Worm (Caenorhabditis elegans): ENCODE data around the gene acs-18.

ce11 chrIV:10318199-10318598 is 4.7 kb upstream of the acs-18 start, which contains the start of gene R09E10.2:
- no peak for TF ChIP-seq F13C5.2 (tag; optimal IDR thresholded peaks at IDR 0.05)
- TF ChIP-seq ama-1 (optimal IDR thresholded peaks at IDR 0.05): no peak
- TF ChIP-seq ets-7 (tag; optimal IDR thresholded peaks at IDR 0.05): no peak
- no peak for TF ChIP-seq flt-1 (GFP tag; IDR thresholded peaks at IDR 0.05)
- TF ChIP-seq B0310.2 (tag; optimal IDR thresholded peaks at IDR 0.05): no peak
- no peak for TF ChIP-seq scrt-1 (GFP tag; IDR thresholded peaks at IDR 0.05)
- TF ChIP-seq sea-1 (GFP tag; conservative IDR thresholded peaks at IDR 0.05): no peak
- TF ChIP-seq tra-4 (tag; optimal IDR thresholded peaks at IDR 0.05): no peak

Measured in whole organism, early embryonic.